Fruit fly (Drosophila melanogaster): Measurements from ENCODE around the gene Alp12.

Gene Alp12

dm6 chr2L:19425765-19426329, 2.0 kb downstream of the Alp12 start (continued):
- peak; percentile 19 to 91 for TF ChIP-seq tll (GFP tag; optimal IDR thresholded peaks at IDR 0.05)
- TF ChIP-seq Hr3 (GFP tag; optimal IDR thresholded peaks at IDR 0.05): peak; percentile 55
- TF ChIP-seq Hr78 (GFP tag; optimal IDR thresholded peaks at IDR 0.05): peak in 1 of 2 experiments; percentile 66
- no peak for TF ChIP-seq HLH4C (GFP tag; IDR thresholded peaks at IDR 0.05; ENCODE audit: partially characterized antibody)
- peak; percentile 15 for TF ChIP-seq stwl (tag; optimal IDR thresholded peaks at IDR 0.05)
- peak; percentile 93 for TF ChIP-seq CTCF (GFP tag; optimal IDR thresholded peaks at IDR 0.05)
- TF ChIP-seq CG7987 (GFP tag; optimal IDR thresholded peaks at IDR 0.05): no peak
- TF ChIP-seq yki (optimal IDR thresholded peaks at IDR 0.05): no peak
- no peak for TF ChIP-seq CG16813 (GFP tag; IDR thresholded peaks at IDR 0.05; ENCODE audit: partially characterized antibody)
- peak; percentile 44 for TF ChIP-seq CG12155 (GFP tag; optimal IDR thresholded peaks at IDR 0.05)
- peak; percentile 55 for TF ChIP-seq Taf1 (GFP tag; IDR thresholded peaks at IDR 0.05)
- TF ChIP-seq MBD-R2 (GFP tag; IDR thresholded peaks at IDR 0.05): peak; percentile 43; the same call in 1 of the 2 replicates
- TF ChIP-seq CG1832 (GFP tag; optimal IDR thresholded peaks at IDR 0.05): no peak
- TF ChIP-seq CG7271 (tag; optimal IDR thresholded peaks at IDR 0.05): no peak
- TF ChIP-seq Hr51 (GFP tag; optimal IDR thresholded peaks at IDR 0.05): peak; percentile 16 to 82
- TF ChIP-seq dimm (GFP tag; IDR thresholded peaks at IDR 0.05): no peak
- peak; percentile 95 for TF ChIP-seq CG14965 (GFP tag; optimal IDR thresholded peaks at IDR 0.05; ENCODE audit: borderline replicate concordance)
- no peak for TF ChIP-seq CG10462 (GFP tag; optimal IDR thresholded peaks at IDR 0.05)
- no peak for TF ChIP-seq ro (GFP tag; IDR thresholded peaks at IDR 0.05)
- peak; percentile 54 for TF ChIP-seq CG2875 (GFP tag; optimal IDR thresholded peaks at IDR 0.05)
- TF ChIP-seq HLH3B (GFP tag; IDR thresholded peaks at IDR 0.05): peak; percentile 70
- TF ChIP-seq E2f2 (GFP tag; IDR thresholded peaks at IDR 0.05): peak; percentile 49
- TF ChIP-seq CG33557 (GFP tag; optimal IDR thresholded peaks at IDR 0.05): peak; percentile 39
- peak; percentile 38; the same call in 1 of the 3 replicates for TF ChIP-seq H15 (GFP tag; IDR thresholded peaks at IDR 0.05)
- peak; percentile 30; the same call in 1 of the 2 replicates for TF ChIP-seq Ravus (GFP tag; IDR thresholded peaks at IDR 0.05)
- TF ChIP-seq sima (GFP tag; optimal IDR thresholded peaks at IDR 0.05): no peak
- TF ChIP-seq pho (GFP tag; optimal IDR thresholded peaks at IDR 0.05): peak; percentile 38
- TF ChIP-seq dan (GFP tag; IDR thresholded peaks at IDR 0.05): no peak
- TF ChIP-seq jigr1 (GFP tag; IDR thresholded peaks at IDR 0.05): no peak
- TF ChIP-seq tx (GFP tag; optimal IDR thresholded peaks at IDR 0.05): no peak
- peak; percentile 62; the same call in 1 of the 2 replicates for TF ChIP-seq seq (GFP tag; IDR thresholded peaks at IDR 0.05)
- TF ChIP-seq CG13424 (tag; optimal IDR thresholded peaks at IDR 0.05): peak; percentile 74
- peak; percentile 9 for TF ChIP-seq jing (GFP tag; optimal IDR thresholded peaks at IDR 0.05)
- TF ChIP-seq CG13775 (GFP tag; optimal IDR thresholded peaks at IDR 0.05): peak; percentile 66
- TF ChIP-seq HLH54F (GFP tag; optimal IDR thresholded peaks at IDR 0.05): peak; percentile 13
- peak; percentile 57 for TF ChIP-seq CG10209 (GFP tag; optimal IDR thresholded peaks at IDR 0.05)
- peak; percentile 54; the same call in 1 of the 2 replicates for TF ChIP-seq CG9215 (GFP tag; IDR thresholded peaks at IDR 0.05)
- peak; percentile 57 for TF ChIP-seq trem (tag; optimal IDR thresholded peaks at IDR 0.05)
- no peak for TF ChIP-seq CG12299 (tag; optimal IDR thresholded peaks at IDR 0.05)
- TF ChIP-seq CG6272 (GFP tag; IDR thresholded peaks at IDR 0.05): peak; percentile 24; the same call in 1 of the 2 replicates
- TF ChIP-seq crc (GFP tag; optimal IDR thresholded peaks at IDR 0.05): peak; percentile 19
- TF ChIP-seq sna (GFP tag; IDR thresholded peaks at IDR 0.05; ENCODE audit: partially characterized antibody): no peak
- TF ChIP-seq bab2 (GFP tag; optimal IDR thresholded peaks at IDR 0.05): peak; percentile 52
- peak; percentile 77 for TF ChIP-seq CG7839 (tag; optimal IDR thresholded peaks at IDR 0.05)
- TF ChIP-seq Antp (GFP tag; optimal IDR thresholded peaks at IDR 0.05): peak; percentile 64
- TF ChIP-seq sug (tag; optimal IDR thresholded peaks at IDR 0.05): peak; percentile 48
- no peak for TF ChIP-seq D (optimal IDR thresholded peaks at IDR 0.05)
- TF ChIP-seq D (GFP tag; optimal IDR thresholded peaks at IDR 0.05): peak; percentile 68
- TF ChIP-seq nerfin-2 (GFP tag; IDR thresholded peaks at IDR 0.05; ENCODE audit: partially characterized antibody): no peak
- peak in 1 of 3 experiments; percentile 62 for TF ChIP-seq lola (GFP tag; optimal IDR thresholded peaks at IDR 0.05)

Data from whole organism, embryonic.